Fruit fly (Drosophila melanogaster): Measurements from ENCODE around the gene CG14075.

The CG14075 gene

dm6 chr3L:19033154-19033811, 48.5 kb downstream of the CG14075 start (continued):
- TF ChIP-seq CG11695 (GFP tag; IDR thresholded peaks at IDR 0.05), result 0 out of 3 replicates have a peak, but pooled peaks have one; percentile 37
- TF ChIP-seq CG30020 (tag; optimal IDR thresholded peaks at IDR 0.05), result peak; percentile 37
- TF ChIP-seq CG2875 (GFP tag; optimal IDR thresholded peaks at IDR 0.05), result peak; percentile 69
- TF ChIP-seq psq (GFP tag; optimal IDR thresholded peaks at IDR 0.05), result peak; percentile 10
- TF ChIP-seq ems (GFP tag; optimal IDR thresholded peaks at IDR 0.05), result no peak
- TF ChIP-seq CG4854 (GFP tag; optimal IDR thresholded peaks at IDR 0.05), result no peak
- 0 out of 2 replicates have a peak, but pooled peaks have one; percentile 45 for TF ChIP-seq peb (GFP tag; IDR thresholded peaks at IDR 0.05)
- peak; percentile 80; the same call in 1 of the 2 replicates for TF ChIP-seq chm (GFP tag; IDR thresholded peaks at IDR 0.05)
- peak; percentile 10 for TF ChIP-seq CrebB (tag; optimal IDR thresholded peaks at IDR 0.05)
- TF ChIP-seq CG9817 (tag; optimal IDR thresholded peaks at IDR 0.05), result peak; percentile 6
- TF ChIP-seq Dbx (GFP tag; IDR thresholded peaks at IDR 0.05), result no peak
- no peak for TF ChIP-seq p53 (GFP tag; optimal IDR thresholded peaks at IDR 0.05)
- TF ChIP-seq Ada2b (GFP tag; IDR thresholded peaks at IDR 0.05), result 0 out of 2 replicates have a peak, but pooled peaks have one; percentile 32
- peak; percentile 37; the same call in 1 of the 2 replicates for TF ChIP-seq wor (GFP tag; IDR thresholded peaks at IDR 0.05)
- TF ChIP-seq ttk (GFP tag; IDR thresholded peaks at IDR 0.05), result peak; percentile 59; the same call in 1 of the 2 replicates
- TF ChIP-seq vvl (GFP tag; IDR thresholded peaks at IDR 0.05), result peak; percentile 82
- TF ChIP-seq CG4328 (GFP tag; optimal IDR thresholded peaks at IDR 0.05), result peak; percentile 47
- TF ChIP-seq chn (GFP tag; optimal IDR thresholded peaks at IDR 0.05), result peak; percentile 11
- TF ChIP-seq CG2116 (GFP tag; optimal IDR thresholded peaks at IDR 0.05), result peak; percentile 28
- TF ChIP-seq Kr (GFP tag; optimal IDR thresholded peaks at IDR 0.05), result no peak
- TF ChIP-seq CG3407 (GFP tag; optimal IDR thresholded peaks at IDR 0.05), result peak; percentile 57
- TF ChIP-seq CG10366 (GFP tag; IDR thresholded peaks at IDR 0.05), result peak; percentile 60
- TF ChIP-seq CG17802 (tag; optimal IDR thresholded peaks at IDR 0.05), result peak; percentile 37
- TF ChIP-seq CG12391 (tag; optimal IDR thresholded peaks at IDR 0.05), result peak; percentile 89
- TF ChIP-seq CG11696 (GFP tag; IDR thresholded peaks at IDR 0.05), result peak; percentile 43; the same call in 1 of the 2 replicates
- peak; percentile 75 for TF ChIP-seq nerfin-1 (tag; optimal IDR thresholded peaks at IDR 0.05)
- peak; percentile 44; the same call in 1 of the 2 replicates for TF ChIP-seq stc (GFP tag; IDR thresholded peaks at IDR 0.05)
- TF ChIP-seq ase (GFP tag; IDR thresholded peaks at IDR 0.05), result 0 out of 3 replicates have a peak, but pooled peaks have one; percentile 5
- peak; percentile 81 for TF ChIP-seq croc (GFP tag; conservative IDR thresholded peaks at IDR 0.05)
- no peak for TF ChIP-seq her (GFP tag; optimal IDR thresholded peaks at IDR 0.05)
- TF ChIP-seq CG1024 (GFP tag; IDR thresholded peaks at IDR 0.05), result peak; percentile 29; the same call in 1 of the 2 replicates
- TF ChIP-seq ewg (GFP tag; optimal IDR thresholded peaks at IDR 0.05), result peak; percentile 50
- TF ChIP-seq so (GFP tag; IDR thresholded peaks at IDR 0.05), result peak; percentile 15; the same call in 1 of the 3 replicates
- TF ChIP-seq CG17385 (GFP tag; optimal IDR thresholded peaks at IDR 0.05), result peak; percentile 61
- TF ChIP-seq Gug (GFP tag; IDR thresholded peaks at IDR 0.05), result peak; percentile 33; the same call in 1 of the 4 replicates
- TF ChIP-seq Hr39 (optimal IDR thresholded peaks at IDR 0.05), result no peak
- peak; percentile 76 for TF ChIP-seq Sox102F (GFP tag; optimal IDR thresholded peaks at IDR 0.05)
- TF ChIP-seq cg (GFP tag; optimal IDR thresholded peaks at IDR 0.05), result peak; percentile 40
- TF ChIP-seq cad (GFP tag; optimal IDR thresholded peaks at IDR 0.05), result peak; percentile 84
- TF ChIP-seq lola (GFP tag; optimal IDR thresholded peaks at IDR 0.05), result peak in 1 of 3 experiments; percentile 91
- TF ChIP-seq CG10565 (GFP tag; optimal IDR thresholded peaks at IDR 0.05), result no peak
- TF ChIP-seq HLH4C (GFP tag; IDR thresholded peaks at IDR 0.05; ENCODE audit: partially characterized antibody), result no peak
- peak; percentile 70 for TF ChIP-seq Sox100B (GFP tag; optimal IDR thresholded peaks at IDR 0.05)
- TF ChIP-seq CG6689 (GFP tag; IDR thresholded peaks at IDR 0.05), result peak; percentile 84
- TF ChIP-seq sim (GFP tag; IDR thresholded peaks at IDR 0.05), result peak; percentile 74
- peak; percentile 70 for TF ChIP-seq CG8359 (GFP tag; optimal IDR thresholded peaks at IDR 0.05; ENCODE audit: borderline replicate concordance)
- TF ChIP-seq Fer1 (GFP tag; optimal IDR thresholded peaks at IDR 0.05), result peak; percentile 3
- TF ChIP-seq bowl (GFP tag; IDR thresholded peaks at IDR 0.05), result no peak
- TF ChIP-seq CHES-1-like (GFP tag; optimal IDR thresholded peaks at IDR 0.05), result no peak
- TF ChIP-seq Hsf (GFP tag; optimal IDR thresholded peaks at IDR 0.05), result peak; percentile 40
